Worm (Caenorhabditis elegans): Measurements from ENCODE around the gene K04C1.5.

ce11 chrX:14228764-14229163 is 19.1 kb upstream of the K04C1.5 start:
- no peak for TF ChIP-seq W03F9.2 (tag; optimal IDR thresholded peaks at IDR 0.05)
- no peak for TF ChIP-seq him-1 (tag; optimal IDR thresholded peaks at IDR 0.05)
- TF ChIP-seq dao-5 (tag; optimal IDR thresholded peaks at IDR 0.05), result no peak

Data from whole organism, L4/young adult.